Worm (Caenorhabditis elegans) whole organism, mixed stage, embryonic: ENCODE measurements around the gene chmp-7.

Source experiments
- M03D4.4 ChIP-seq: sonication (generic microtip); optimal IDR thresholded peaks from 2 replicates; lab custom pipeline; 2017; ENCODE audit warnings: mild to moderate bottlenecking, missing genetic modification characterization, missing compliant biosample characterization
- bed-3 ChIP-seq: fragments of 200-800 bp; sonication (Bioruptor generic); optimal IDR thresholded peaks from 3 replicates; lab custom pipeline; 2018; ENCODE audit warnings: mild to moderate bottlenecking, missing genetic modification characterization, moderate library complexity, missing compliant biosample characterization
- blmp-1 ChIP-seq: fragments of 150-350 bp; optimal IDR thresholded peaks from 2 replicates; lab custom pipeline; 2014; ENCODE audit warnings: missing biosample characterization, missing genetic modification characterization
- ceh-39 ChIP-seq: fragments of 150-350 bp; optimal IDR thresholded peaks from 2 replicates; lab custom pipeline; 2014; ENCODE audit warnings: missing biosample characterization, missing genetic modification characterization
- ceh-43 ChIP-seq: fragments of 200-800 bp; sonication (Bioruptor generic); optimal IDR thresholded peaks from 2 replicates; lab custom pipeline; 2018; ENCODE audit warnings: mild to moderate bottlenecking, missing genetic modification characterization, moderate library complexity, missing compliant biosample characterization
- ceh-83 ChIP-seq: fragments of 200-800 bp; sonication (Bioruptor generic); optimal IDR thresholded peaks from 2 replicates; lab custom pipeline; 2018; ENCODE audit warnings: mild to moderate bottlenecking, missing genetic modification characterization, missing compliant biosample characterization
- ces-1 ChIP-seq: fragments of 150-350 bp; optimal IDR thresholded peaks from 2 replicates; lab custom pipeline; 2014; ENCODE audit warnings: missing biosample characterization, missing genetic modification reagents, missing genetic modification characterization
- cnd-1 ChIP-seq: fragments of 200-800 bp; sonication (Bioruptor generic); optimal IDR thresholded peaks from 2 replicates; lab custom pipeline; 2018; ENCODE audit warnings: mild to moderate bottlenecking, missing genetic modification characterization, missing compliant biosample characterization
- drap-1 ChIP-seq: fragments of 200-800 bp; sonication (Bioruptor generic); optimal IDR thresholded peaks from 3 replicates; lab custom pipeline; 2018; ENCODE audit warnings: mild to moderate bottlenecking, missing genetic modification characterization, missing compliant biosample characterization
- elt-1 ChIP-seq: sonication (generic microtip); optimal IDR thresholded peaks from 2 replicates; lab custom pipeline; 2017; ENCODE audit warnings: missing genetic modification characterization, mild to moderate bottlenecking, missing compliant biosample characterization, antibody characterized with exemption, moderate library complexity, borderline replicate concordance; ENCODE audit not compliant: insufficient read depth
- elt-3 ChIP-seq: fragments of 150-350 bp; optimal IDR thresholded peaks from 2 replicates; lab custom pipeline; 2014; ENCODE audit warnings: missing biosample characterization, missing genetic modification characterization
- flh-1 ChIP-seq: fragments of 200-800 bp; sonication (Bioruptor generic); optimal IDR thresholded peaks from 2 replicates; lab custom pipeline; 2018; ENCODE audit warnings: mild to moderate bottlenecking, missing genetic modification characterization, moderate library complexity, missing compliant biosample characterization
- ham-2 ChIP-seq: fragments of 200-800 bp; sonication (Bioruptor generic); optimal IDR thresholded peaks from 2 replicates; lab custom pipeline; 2018; ENCODE audit warnings: mild to moderate bottlenecking, missing genetic modification characterization, missing compliant biosample characterization
- hlh-1 ChIP-seq: fragments of 150-350 bp; optimal IDR thresholded peaks from 2 replicates; lab custom pipeline; 2014; ENCODE audit warnings: missing biosample characterization, missing genetic modification reagents, missing genetic modification characterization
- lin-13 ChIP-seq: fragments of 150-350 bp; optimal IDR thresholded peaks from 2 replicates; lab custom pipeline; 2014; ENCODE audit warnings: missing biosample characterization, missing genetic modification characterization
- lin-32 ChIP-seq: fragments of 200-800 bp; sonication (Bioruptor generic); optimal IDR thresholded peaks from 2 replicates; lab custom pipeline; 2018; ENCODE audit warnings: mild to moderate bottlenecking, missing genetic modification characterization, missing compliant biosample characterization
- lsy-2 ChIP-seq: fragments of 150-350 bp; optimal IDR thresholded peaks from 2 replicates; lab custom pipeline; 2014; ENCODE audit warnings: missing biosample characterization, missing genetic modification characterization
- mab-5 ChIP-seq: fragments of 150-350 bp; optimal IDR thresholded peaks from 2 replicates; lab custom pipeline; 2014; ENCODE audit warnings: missing biosample characterization, missing genetic modification characterization
- mep-1 ChIP-seq: fragments of 150-350 bp; optimal IDR thresholded peaks from 2 replicates; lab custom pipeline; 2017; ENCODE audit warnings: missing biosample characterization, missing genetic modification reagents, missing genetic modification characterization, inconsistent platforms
- nhr-12 ChIP-seq: fragments of 150-350 bp; optimal IDR thresholded peaks from 2 replicates; lab custom pipeline; 2014; ENCODE audit warnings: missing biosample characterization, missing genetic modification characterization
- nhr-2 ChIP-seq: fragments of 150-350 bp; optimal IDR thresholded peaks from 2 replicates; lab custom pipeline; 2014; ENCODE audit warnings: missing biosample characterization, missing genetic modification characterization
- nhr-237 ChIP-seq: fragments of 150-350 bp; optimal IDR thresholded peaks from 2 replicates; lab custom pipeline; 2014; ENCODE audit warnings: missing biosample characterization, missing genetic modification characterization
- nhr-28 ChIP-seq: fragments of 150-350 bp; optimal IDR thresholded peaks from 2 replicates; lab custom pipeline; 2014; ENCODE audit warnings: missing biosample characterization, missing genetic modification characterization
- nhr-76 ChIP-seq: sonication (generic microtip); optimal IDR thresholded peaks from 2 replicates; lab custom pipeline; 2017; ENCODE audit warnings: missing biosample characterization, missing genetic modification characterization
- pha-4 ChIP-seq: fragments of 150-350 bp; optimal IDR thresholded peaks from 2 replicates; lab custom pipeline; 2018; ENCODE audit warnings: missing biosample characterization, missing genetic modification reagents, missing genetic modification characterization
- sem-2 ChIP-seq: fragments of 200-800 bp; sonication (Bioruptor generic); optimal IDR thresholded peaks from 2 replicates; lab custom pipeline; 2018; ENCODE audit warnings: mild to moderate bottlenecking, missing genetic modification characterization, missing compliant biosample characterization
- snpc-4 ChIP-seq: fragments of 150-350 bp; optimal IDR thresholded peaks from 2 replicates; lab custom pipeline; 2014; ENCODE audit warnings: missing biosample characterization, missing genetic modification characterization
- sptf-1 ChIP-seq: sonication (generic microtip); optimal IDR thresholded peaks from 2 replicates; lab custom pipeline; 2017; ENCODE audit warnings: mild to moderate bottlenecking, missing genetic modification characterization, moderate library complexity, missing compliant biosample characterization
- tbx-8 ChIP-seq: fragments of 200-800 bp; sonication (Bioruptor generic); optimal IDR thresholded peaks from 2 replicates; lab custom pipeline; 2018; ENCODE audit warnings: mild to moderate bottlenecking, missing genetic modification characterization, moderate library complexity, missing compliant biosample characterization
- unc-120 ChIP-seq: sonication (generic microtip); optimal IDR thresholded peaks from 2 replicates; lab custom pipeline; 2017; ENCODE audit warnings: missing genetic modification characterization, missing compliant biosample characterization; ENCODE audit not compliant: poor library complexity, severe bottlenecking
- unc-39 ChIP-seq: fragments of 150-350 bp; optimal IDR thresholded peaks from 2 replicates; lab custom pipeline; 2014; ENCODE audit warnings: missing biosample characterization, missing genetic modification characterization
- unc-62 ChIP-seq: fragments of 150-350 bp; optimal IDR thresholded peaks from 2 replicates; lab custom pipeline; 2014; ENCODE audit warnings: missing biosample characterization, missing genetic modification reagents, missing genetic modification characterization
- ztf-11 ChIP-seq: fragments of 150-350 bp; optimal IDR thresholded peaks from 2 replicates; lab custom pipeline; 2014; ENCODE audit warnings: missing biosample characterization, missing genetic modification characterization

Gene chmp-7

DNA sequence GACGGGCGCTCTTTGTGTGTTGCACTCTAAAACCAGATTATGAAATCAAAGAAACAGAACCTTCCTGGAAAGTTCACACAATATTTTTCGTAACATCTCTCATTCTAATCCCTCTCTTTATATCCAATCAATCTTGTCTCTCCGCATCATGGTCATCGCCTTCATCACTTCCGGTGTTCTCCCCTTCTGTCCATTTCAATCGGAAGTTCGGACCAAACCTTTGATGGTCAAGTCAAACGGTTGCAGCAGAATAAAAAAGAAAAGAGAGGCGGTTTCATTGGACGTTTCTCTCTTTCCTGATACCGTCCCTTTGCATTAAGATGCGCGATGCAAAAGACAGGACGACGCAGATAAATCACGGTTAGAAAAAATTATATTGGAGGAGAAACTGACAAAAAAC lies 21.7 kb upstream of the chmp-7 start:
- TF ChIP-seq mab-5 (tag; lab: Kevin White, UChicago) (no peak), hlh-1 (tag; lab: Kevin White, UChicago) (no peak), sem-2 (GFP tag; lab: Kevin White, UChicago) (no peak), lin-13 (tag; lab: Kevin White, UChicago) (no peak), ceh-43 (no peak), unc-62 (no peak), nhr-237 (tag; lab: Kevin White, UChicago) (no peak), flh-1 (GFP tag; lab: Kevin White, UChicago) (no peak), drap-1 (GFP tag; lab: Kevin White, UChicago) (no peak), nhr-28 (tag; lab: Kevin White, UChicago) (no peak)

DNA sequence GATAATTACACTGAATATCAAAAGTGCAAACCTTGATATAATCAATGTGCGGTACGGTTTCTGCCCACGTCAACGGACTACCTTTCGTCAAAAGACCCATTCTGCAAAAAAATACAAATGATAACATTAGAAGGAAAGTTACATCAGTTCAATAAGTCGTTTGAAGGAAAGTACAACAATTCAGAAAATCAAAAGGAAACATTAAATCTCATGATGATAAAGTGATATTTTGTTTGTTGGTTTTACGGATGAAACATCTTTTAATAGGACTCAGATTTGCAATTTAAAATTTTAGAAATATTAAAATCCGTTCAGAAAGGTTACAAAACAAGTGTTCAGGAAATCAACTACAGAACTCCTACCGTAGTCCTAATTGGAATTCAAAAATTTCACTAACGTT lies 16.6 kb upstream of the chmp-7 start, which contains the start of gene gcs-1:
Gene gcs-1 (minus strand): TSS at position 101 of the 400 bp plus-strand sequence.
- TF ChIP-seq ztf-11 (tag; lab: Kevin White, UChicago) (no peak), ces-1 (no peak), nhr-237 (tag; lab: Kevin White, UChicago) (no peak), nhr-2 (no peak), lin-13 (tag; lab: Kevin White, UChicago) (no peak), cnd-1 (tag; lab: Kevin White, UChicago) (no peak), hlh-1 (tag; lab: Kevin White, UChicago) (no peak), unc-120 (no peak), drap-1 (GFP tag; lab: Kevin White, UChicago) (no peak), ceh-43 (no peak), sem-2 (GFP tag; lab: Kevin White, UChicago) (no peak), ceh-83 (GFP tag; lab: Kevin White, UChicago) (no peak), unc-39 (tag; lab: Kevin White, UChicago) (no peak), M03D4.4 (tag; lab: Kevin White, UChicago) (no peak), ceh-39 (tag; lab: Kevin White, UChicago) (no peak)

DNA sequence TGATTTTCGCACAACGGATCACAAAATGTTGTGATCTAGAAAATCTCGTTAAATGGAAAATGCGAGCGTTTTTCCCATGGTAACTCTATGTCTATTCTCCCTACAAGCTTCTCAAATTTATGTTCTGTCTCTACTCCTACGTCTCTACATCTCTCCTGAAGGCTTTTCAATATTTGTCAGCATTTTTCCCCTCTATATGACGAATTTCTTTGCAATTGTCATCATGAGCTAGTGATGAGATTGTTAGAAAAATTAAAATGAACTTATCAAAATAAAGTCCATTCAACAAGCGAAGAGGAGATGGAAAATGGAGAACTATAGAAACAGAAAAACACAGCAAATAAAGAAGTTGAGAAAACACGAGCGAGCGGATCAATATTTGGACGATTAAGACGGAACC lies 16.0 kb upstream of the chmp-7 start:
- TF ChIP-seq unc-62 (no peak), hlh-1 (tag; lab: Kevin White, UChicago) (no peak), ces-1 (no peak), unc-39 (tag; lab: Kevin White, UChicago) (no peak), pha-4 (no peak), unc-120 (no peak), mep-1 (tag; lab: Kevin White, UChicago) (no peak), tbx-8 (GFP tag; lab: Kevin White, UChicago) (no peak), cnd-1 (tag; lab: Kevin White, UChicago) (no peak), lsy-2 (tag; lab: Kevin White, UChicago) (no peak), lin-32 (GFP tag; lab: Kevin White, UChicago) (no peak), bed-3 (GFP tag; lab: Kevin White, UChicago) (no peak), sem-2 (GFP tag; lab: Kevin White, UChicago) (no peak), elt-3 (tag; lab: Kevin White, UChicago) (no peak), nhr-76 (tag; lab: Kevin White, UChicago) (no peak)
- TF ChIP-seq, all 35 proteins: peak for 0

DNA sequence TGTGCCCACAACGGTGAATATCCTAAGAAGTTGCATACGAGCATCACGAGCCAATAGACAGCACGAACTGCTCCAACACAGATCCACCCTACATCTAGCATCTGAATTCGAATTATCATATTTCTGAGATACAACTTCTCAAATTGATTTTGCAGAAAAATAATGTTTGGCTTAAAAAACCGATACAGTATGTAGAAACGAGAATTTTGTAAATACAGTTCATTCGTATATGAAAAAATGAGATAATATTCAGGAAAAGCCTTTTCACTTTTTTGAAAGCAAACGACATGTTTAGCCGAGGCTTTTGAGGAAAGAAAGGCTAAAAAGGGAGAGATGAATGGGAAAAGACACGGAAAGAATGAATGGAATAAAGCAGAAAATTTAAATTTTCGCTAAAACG lies 13.5 kb upstream of the chmp-7 start, which contains the start of gene F37B12.3:
Gene F37B12.3 (minus strand): TSS at position 101 of the 400 bp plus-strand sequence.
- TF ChIP-seq snpc-4 (no peak), ham-2 (no peak), cnd-1 (tag; lab: Kevin White, UChicago) (no peak), M03D4.4 (tag; lab: Kevin White, UChicago) (no peak), tbx-8 (GFP tag; lab: Kevin White, UChicago) (no peak), sptf-1 (tag; lab: Kevin White, UChicago) (no peak), nhr-12 (tag; lab: Kevin White, UChicago) (no peak), drap-1 (GFP tag; lab: Kevin White, UChicago) (no peak), nhr-76 (tag; lab: Kevin White, UChicago) (no peak), blmp-1 (tag; lab: Kevin White, UChicago) (no peak), hlh-1 (tag; lab: Kevin White, UChicago) (no peak), elt-1 (tag; lab: Kevin White, UChicago) (no peak), nhr-237 (tag; lab: Kevin White, UChicago) (no peak), elt-3 (tag; lab: Kevin White, UChicago) (no peak), lsy-2 (tag; lab: Kevin White, UChicago) (no peak)
- TF ChIP-seq, all 35 proteins: peak for 0
